Fruit fly (Drosophila melanogaster) whole organism, wandering third instar larva: ENCODE measurements around the gene Ada1-2.
A peak's percentile ranks its signal among the peaks of the same experiment; 100 is the strongest.

Source experiments
- Abd-B ChIP-seq: fragments of >200 bp; optimal IDR thresholded peaks from 2 replicates; lab custom pipeline; 2017; ENCODE audit warnings: missing biosample characterization, missing genetic modification characterization
- CG32264 ChIP-seq: fragments of 200-800 bp; sonication (Bioruptor generic); optimal IDR thresholded peaks from 2 replicates; lab custom pipeline; 2016; ENCODE audit warnings: missing biosample characterization, missing genetic modification characterization
- CG9705 ChIP-seq: fragments of 200-800 bp; sonication (Bioruptor generic); optimal IDR thresholded peaks from 2 replicates; lab custom pipeline; 2018; ENCODE audit warnings: missing biosample characterization, mild to moderate bottlenecking, missing genetic modification characterization
- CrebA ChIP-seq: fragments of 200-800 bp; sonication (Bioruptor generic); optimal IDR thresholded peaks from 2 replicates; lab custom pipeline; 2016; ENCODE audit warnings: missing biosample characterization, mild to moderate bottlenecking, missing genetic modification characterization, borderline replicate concordance
- Dfd ChIP-seq: fragments of >200 bp; optimal IDR thresholded peaks from 2 replicates; lab custom pipeline; 2017; ENCODE audit warnings: missing biosample characterization, missing genetic modification characterization
- Dif ChIP-seq: fragments of 200-275, 200-300 bp; sonication (Bioruptor generic); optimal IDR thresholded peaks from 2 replicates; lab custom pipeline; 2018; ENCODE audit warnings: missing biosample characterization, missing genetic modification characterization; ENCODE audit not compliant: partially characterized antibody
- GATAd ChIP-seq: sonication (Bioruptor generic); optimal IDR thresholded peaks from 2 replicates; lab custom pipeline; 2016; ENCODE audit warnings: missing biosample characterization, missing genetic modification characterization
- HLH106 ChIP-seq: fragments of 200-800 bp; optimal IDR thresholded peaks from 3 replicates; lab custom pipeline; 2019; ENCODE audit warnings: missing biosample characterization, mild to moderate bottlenecking, missing genetic modification characterization, moderate library complexity
- Hnf4 ChIP-seq: fragments of 200-800 bp; sonication (Bioruptor generic); optimal IDR thresholded peaks from 2 replicates; lab custom pipeline; 2016; ENCODE audit warnings: missing biosample characterization, mild to moderate bottlenecking, missing genetic modification characterization
- Hr78 ChIP-seq: fragments of >200 bp; optimal IDR thresholded peaks from 2 replicates; lab custom pipeline; 2017; ENCODE audit warnings: missing biosample characterization, missing genetic modification characterization
- Hr83 ChIP-seq: fragments of 200-300 bp; sonication (Bioruptor generic); optimal IDR thresholded peaks from 2 replicates; lab custom pipeline; 2016; ENCODE audit warnings: missing biosample characterization, mild to moderate bottlenecking, missing genetic modification characterization, moderate library complexity; ENCODE audit not compliant: poor library complexity, severe bottlenecking
- Jra ChIP-seq: sonication (Bioruptor generic); optimal IDR thresholded peaks from 2 replicates; lab custom pipeline; 2016; ENCODE audit warnings: missing biosample characterization, missing genetic modification characterization
- Mio ChIP-seq: sonication (Bioruptor generic); optimal IDR thresholded peaks from 2 replicates; lab custom pipeline; 2016; ENCODE audit warnings: missing biosample characterization, missing genetic modification characterization
- Myc ChIP-seq: fragments of >200 bp; optimal IDR thresholded peaks from 2 replicates; lab custom pipeline; 2017
- N ChIP-seq: fragments of >200 bp; optimal IDR thresholded peaks from 2 replicates; lab custom pipeline; 2018; ENCODE audit warnings: missing biosample characterization, missing external identifiers, missing genetic modification characterization
- OdsH ChIP-seq: fragments of 200-800 bp; sonication (Bioruptor generic); optimal IDR thresholded peaks from 2 replicates; lab custom pipeline; 2016; ENCODE audit warnings: missing biosample characterization, mild to moderate bottlenecking, missing genetic modification characterization
- Rel ChIP-seq, 2 experiments: fragments of 200-800 bp; sonication (Bioruptor generic) in 1 of 2; optimal IDR thresholded peaks; 2 replicates in 1 of 2; 3 replicates in 1 of 2; lab custom pipeline; 2016 to 2019; ENCODE audit warnings: mild to moderate bottlenecking in 2 of 2, missing biosample characterization in 2 of 2, missing genetic modification characterization in 2 of 2, moderate library complexity in 1 of 2
- Sp1 ChIP-seq: fragments of 200-800 bp; sonication (Bioruptor generic); optimal IDR thresholded peaks from 3 replicates; lab custom pipeline; 2019; ENCODE audit warnings: missing biosample characterization, mild to moderate bottlenecking, missing genetic modification characterization, moderate library complexity
- Vsx2 ChIP-seq: fragments of 200-300, 225-300 bp; sonication (Bioruptor generic); optimal IDR thresholded peaks from 2 replicates; lab custom pipeline; 2018; ENCODE audit warnings: missing biosample characterization, missing genetic modification characterization; ENCODE audit not compliant: partially characterized antibody
- br ChIP-seq: fragments of 200-800 bp; sonication (Bioruptor generic); optimal IDR thresholded peaks from 2 replicates; lab custom pipeline; 2016; ENCODE audit warnings: missing biosample characterization, missing genetic modification characterization
- brk ChIP-seq: fragments of 200-800 bp; sonication (Bioruptor generic); optimal IDR thresholded peaks from 2 replicates; lab custom pipeline; 2016; ENCODE audit warnings: missing biosample characterization, mild to moderate bottlenecking, missing genetic modification characterization
- dl ChIP-seq, 2 experiments: fragments of 175-275, 200-275 bp in 1 of 2; fragments of 200-275 bp in 1 of 2; sonication (Bioruptor generic); optimal IDR thresholded peaks; lab custom pipeline; 2018; ENCODE audit warnings: mild to moderate bottlenecking in 2 of 2, missing biosample characterization in 2 of 2, missing genetic modification characterization in 2 of 2, moderate library complexity in 2 of 2; ENCODE audit not compliant: partially characterized antibody in 2 of 2, insufficient read depth in 1 of 2
- dmrt93B ChIP-seq: fragments of 200-800 bp; sonication (Bioruptor generic); optimal IDR thresholded peaks from 2 replicates; lab custom pipeline; 2018; ENCODE audit warnings: missing biosample characterization, mild to moderate bottlenecking, missing genetic modification characterization
- dsf ChIP-seq: sonication (Bioruptor generic); optimal IDR thresholded peaks from 2 replicates; lab custom pipeline; 2016; ENCODE audit warnings: missing biosample characterization, missing genetic modification characterization, borderline replicate concordance
- ey ChIP-seq: fragments of 200-800 bp; sonication (Bioruptor generic); optimal IDR thresholded peaks from 2 replicates; lab custom pipeline; 2016; ENCODE audit warnings: missing biosample characterization, missing genetic modification characterization
- foxo ChIP-seq, 2 experiments: fragments of 200-800 bp; sonication (Bioruptor generic); optimal IDR thresholded peaks; 2 replicates in 1 of 2; 3 replicates in 1 of 2; lab custom pipeline; 2016 to 2017; ENCODE audit warnings: missing biosample characterization in 2 of 2, missing genetic modification characterization in 2 of 2
- fru ChIP-seq: fragments of 200-800 bp; sonication (Bioruptor generic); optimal IDR thresholded peaks from 3 replicates; lab custom pipeline; 2016; ENCODE audit warnings: missing biosample characterization, mild to moderate bottlenecking, missing genetic modification characterization
- h ChIP-seq: fragments of 200-800 bp; sonication (Bioruptor generic); optimal IDR thresholded peaks from 3 replicates; lab custom pipeline; 2016; ENCODE audit warnings: missing biosample characterization, mild to moderate bottlenecking, missing genetic modification characterization
- jim ChIP-seq: fragments of 175-275, 200-325 bp; sonication (Bioruptor generic); optimal IDR thresholded peaks from 2 replicates; lab custom pipeline; 2016; ENCODE audit warnings: missing biosample characterization, mild to moderate bottlenecking, missing genetic modification characterization
- lola ChIP-seq: fragments of >200 bp; optimal IDR thresholded peaks from 2 replicates; lab custom pipeline; 2017; ENCODE audit warnings: missing biosample characterization, missing genetic modification characterization
- pan ChIP-seq: fragments of >200 bp; optimal IDR thresholded peaks from 2 replicates; lab custom pipeline; 2017
- psq ChIP-seq: fragments of 200-800 bp; sonication (Bioruptor generic); optimal IDR thresholded peaks from 3 replicates; lab custom pipeline; 2017; ENCODE audit warnings: missing biosample characterization, mild to moderate bottlenecking, missing genetic modification characterization, moderate library complexity
- rgr ChIP-seq: fragments of 200-800 bp; sonication (Bioruptor generic); optimal IDR thresholded peaks from 3 replicates; lab custom pipeline; 2016; ENCODE audit warnings: missing biosample characterization, mild to moderate bottlenecking, missing genetic modification characterization
- sage ChIP-seq: fragments of 200-800 bp; sonication (Bioruptor generic); optimal IDR thresholded peaks from 2 replicates; lab custom pipeline; 2016; ENCODE audit warnings: missing biosample characterization, mild to moderate bottlenecking, missing genetic modification characterization
- sv ChIP-seq: fragments of 200-800 bp; sonication (Bioruptor generic); optimal IDR thresholded peaks from 3 replicates; lab custom pipeline; 2016; ENCODE audit warnings: missing biosample characterization, missing genetic modification characterization
- tai ChIP-seq: sonication (Bioruptor generic); optimal IDR thresholded peaks from 2 replicates; lab custom pipeline; 2016; ENCODE audit warnings: missing biosample characterization, missing genetic modification characterization
- usp ChIP-seq: fragments of >200 bp; optimal IDR thresholded peaks from 2 replicates; lab custom pipeline; 2017; ENCODE audit warnings: missing biosample characterization, missing genetic modification characterization
- woc ChIP-seq: sonication (Bioruptor generic); optimal IDR thresholded peaks from 2 replicates; lab custom pipeline; 2016; ENCODE audit warnings: missing biosample characterization, mild to moderate bottlenecking, missing genetic modification characterization

Gene Ada1-2

DNA sequence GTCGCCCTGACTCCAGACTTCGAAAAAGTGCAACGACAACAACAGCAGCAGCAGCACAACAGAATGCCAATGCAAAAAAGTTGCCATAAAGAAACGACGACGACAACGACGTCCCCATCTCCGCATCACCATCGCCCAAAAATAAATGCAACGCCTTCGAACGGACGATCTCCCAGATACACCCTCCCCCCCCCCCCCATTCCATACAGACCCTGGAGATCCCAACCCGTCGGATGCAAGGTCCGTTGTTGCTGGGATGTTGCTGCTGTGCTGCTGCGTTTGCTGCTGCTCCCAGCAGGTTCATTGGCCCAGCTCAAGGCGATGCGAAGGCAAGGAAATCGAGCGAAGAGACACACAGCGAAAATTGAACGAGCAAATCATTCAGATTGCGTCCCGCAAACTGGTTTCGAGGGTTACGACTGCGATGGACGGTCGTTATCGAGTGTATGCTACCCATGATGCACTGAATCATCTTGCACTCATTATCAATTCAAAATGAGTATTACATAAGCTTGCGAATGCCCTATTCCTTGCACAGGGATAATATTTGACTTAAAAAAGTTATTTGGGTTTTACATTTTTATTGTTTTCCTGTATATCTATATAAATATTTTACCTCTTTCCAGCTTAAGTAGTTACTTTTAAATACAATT lies 21.2 kb downstream of the Ada1-2 start:
- no peak for TF ChIP-seq dsf
- TF ChIP-seq CrebA (GFP tag; lab: Kevin White, UChicago), result no peak
- TF ChIP-seq Vsx2 (GFP tag; lab: Kevin White, UChicago), result no peak
- no peak for TF ChIP-seq GATAd (GFP tag; lab: Kevin White, UChicago)
- no peak for TF ChIP-seq rgr (GFP tag; lab: Kevin White, UChicago)
- TF ChIP-seq Dfd, result no peak
- no peak for TF ChIP-seq Myc (lab: Kevin White, UChicago)
- TF ChIP-seq foxo (GFP tag; optimal IDR thresholded peaks at IDR 0.05; lab: Kevin White, UChicago), result peak in 1 of 2 experiments; percentile 9
- no peak for TF ChIP-seq Mio
- peak; percentile 27 to 31 for TF ChIP-seq dl (GFP tag; optimal IDR thresholded peaks at IDR 0.05; lab: Kevin White, UChicago; ENCODE audit: insufficient read depth in 1 of 2, partially characterized antibody in 2 of 2)
- TF ChIP-seq h, result peak; percentile 24
- TF ChIP-seq psq (GFP tag; lab: Kevin White, UChicago), result peak; percentile 83
- TF ChIP-seq Dif, result no peak
- TF ChIP-seq Hr83 (GFP tag; lab: Kevin White, UChicago), result no peak
- no peak for TF ChIP-seq N
- TF ChIP-seq CG32264 (GFP tag; lab: Kevin White, UChicago), result no peak
- peak; percentile 1 for TF ChIP-seq OdsH (GFP tag; lab: Kevin White, UChicago)
- peak; percentile 11 for TF ChIP-seq fru (GFP tag; lab: Kevin White, UChicago)
- TF ChIP-seq Hnf4 (GFP tag; lab: Kevin White, UChicago), result peak; percentile 78
- no peak for TF ChIP-seq Jra
- TF ChIP-seq usp (GFP tag; lab: Kevin White, UChicago), result no peak
- TF ChIP-seq jim (GFP tag; lab: Kevin White, UChicago), result no peak
- TF ChIP-seq woc (GFP tag; lab: Kevin White, UChicago), result peak; percentile 4
- TF ChIP-seq br (GFP tag; lab: Kevin White, UChicago), result no peak
- no peak for TF ChIP-seq tai (GFP tag; lab: Kevin White, UChicago)
- TF ChIP-seq HLH106 (tag; lab: Kevin White, UChicago), result peak; percentile 31
- TF ChIP-seq pan, result no peak
- no peak for TF ChIP-seq dmrt93B
- no peak for TF ChIP-seq CG9705 (GFP tag; lab: Kevin White, UChicago)
- TF ChIP-seq Rel (GFP tag; optimal IDR thresholded peaks at IDR 0.05; lab: Kevin White, UChicago), result no peak
- peak; percentile 90 for TF ChIP-seq Rel (tag; optimal IDR thresholded peaks at IDR 0.05; lab: Kevin White, UChicago)
- TF ChIP-seq Sp1, result peak; percentile 6
- TF ChIP-seq, all 38 proteins: peak for 11

DNA sequence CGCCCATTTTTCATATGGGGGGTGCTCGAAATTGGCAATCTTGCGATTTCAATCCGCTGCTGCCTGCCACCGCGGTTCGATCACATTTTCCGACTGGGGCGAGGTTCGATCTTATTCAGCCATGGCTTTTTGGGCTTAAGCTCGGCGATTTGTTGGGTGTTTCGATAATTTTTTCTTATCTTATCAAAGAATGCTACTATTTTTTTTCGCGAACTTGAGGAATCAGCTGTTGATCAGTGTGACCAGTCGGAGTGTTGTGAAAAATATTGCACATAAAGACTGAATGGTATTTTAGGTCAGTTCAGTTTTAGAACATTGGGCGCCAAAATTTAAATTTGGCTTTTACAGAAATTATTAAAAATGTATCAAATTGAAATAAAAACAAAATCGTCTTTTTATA lies 28.0 kb downstream of the Ada1-2 start, which contains the start of gene Wdr81:
Gene Wdr81 (minus strand): TSS at position 226 of the 400 bp plus-strand sequence.
- no peak for TF ChIP-seq Rel (GFP tag; optimal IDR thresholded peaks at IDR 0.05; lab: Kevin White, UChicago)
- peak; percentile 26 for TF ChIP-seq Rel (tag; optimal IDR thresholded peaks at IDR 0.05; lab: Kevin White, UChicago)
- no peak for TF ChIP-seq woc (GFP tag; lab: Kevin White, UChicago)
- TF ChIP-seq, all 38 proteins: peak for 1

DNA sequence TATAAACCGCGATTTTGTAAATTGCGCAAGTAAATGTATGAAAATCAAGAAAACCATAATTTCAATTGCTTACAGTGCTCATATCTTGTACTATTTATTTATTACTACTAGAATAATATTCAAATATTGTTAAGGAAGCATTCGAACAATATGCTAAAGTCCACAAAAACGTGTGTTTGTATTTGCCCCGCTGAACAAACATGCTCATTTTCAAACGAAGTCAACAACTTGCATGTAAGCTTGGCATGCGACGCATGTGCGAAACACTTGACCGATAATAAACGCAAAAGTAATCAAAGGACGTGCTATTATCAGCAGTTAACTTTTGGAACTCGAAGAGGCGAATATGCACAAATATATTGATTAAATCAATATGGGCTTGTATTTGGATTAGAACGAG lies 28.5 kb downstream of the Ada1-2 start:
- TF ChIP-seq dsf (peak; percentile 11), Dif (no peak), Mio (no peak), Abd-B (GFP tag; lab: Kevin White, UChicago) (no peak), dmrt93B (no peak), Vsx2 (GFP tag; lab: Kevin White, UChicago) (no peak), N (no peak), fru (GFP tag; lab: Kevin White, UChicago) (peak; percentile 15), sv (GFP tag; lab: Kevin White, UChicago) (no peak), HLH106 (tag; lab: Kevin White, UChicago) (no peak), CrebA (GFP tag; lab: Kevin White, UChicago) (no peak), OdsH (GFP tag; lab: Kevin White, UChicago) (peak; percentile 49), rgr (GFP tag; lab: Kevin White, UChicago) (peak; percentile 58), CG9705 (GFP tag; lab: Kevin White, UChicago) (no peak), Dfd (no peak), foxo (GFP tag; optimal IDR thresholded peaks at IDR 0.05; lab: Kevin White, UChicago) (peak in 1 of 2 experiments; percentile 19), Hr83 (GFP tag; lab: Kevin White, UChicago) (peak; percentile 73), tai (GFP tag; lab: Kevin White, UChicago) (no peak), lola (GFP tag; lab: Kevin White, UChicago) (no peak), GATAd (GFP tag; lab: Kevin White, UChicago) (no peak), Jra (peak; percentile 19), woc (GFP tag; lab: Kevin White, UChicago) (no peak), CG32264 (GFP tag; lab: Kevin White, UChicago) (no peak), h (peak; percentile 33), Myc (lab: Kevin White, UChicago) (no peak), sage (GFP tag; lab: Kevin White, UChicago) (no peak), dl (GFP tag; optimal IDR thresholded peaks at IDR 0.05; lab: Kevin White, UChicago; ENCODE audit: insufficient read depth in 1 of 2, partially characterized antibody in 2 of 2) (no peak), Hr78 (GFP tag; lab: Kevin White, UChicago) (no peak), ey (peak; percentile 17), brk (GFP tag; lab: Kevin White, UChicago) (no peak), Rel (GFP tag; optimal IDR thresholded peaks at IDR 0.05; lab: Kevin White, UChicago) (no peak), Rel (tag; optimal IDR thresholded peaks at IDR 0.05; lab: Kevin White, UChicago) (no peak), pan (no peak), br (GFP tag; lab: Kevin White, UChicago) (no peak), Sp1 (peak; percentile 41)
- TF ChIP-seq, all 38 proteins: peak for 10
